Fruit fly (Drosophila melanogaster): ENCODE results near the gene Mfe2.

Gene Mfe2

dm6 chrX:16321037-16321436 lies 50.3 kb downstream of the Mfe2 start:
- TF ChIP-seq Eip75B (GFP tag; optimal IDR thresholded peaks at IDR 0.05) (no peak), OdsH (GFP tag; optimal IDR thresholded peaks at IDR 0.05) (no peak), CG6163 (GFP tag; IDR thresholded peaks at IDR 0.05) (no peak)

dm6 chrX:16323063-16323462 lies 52.3 kb downstream of the Mfe2 start, which contains the start of the genes CG9917 and CG32579:
Gene CG9917, minus strand, starts transcription at chrX:16323231.
Gene CG32579, plus strand, starts transcription at chrX:16323286.
- no peak for TF ChIP-seq CG11294 (GFP tag; IDR thresholded peaks at IDR 0.05)
- TF ChIP-seq CG1621 (tag; optimal IDR thresholded peaks at IDR 0.05): peak; percentile 32
- peak; percentile 48 for TF ChIP-seq Sox14 (GFP tag; optimal IDR thresholded peaks at IDR 0.05)
- TF ChIP-seq Sox15 (GFP tag; optimal IDR thresholded peaks at IDR 0.05): no peak
- no peak for TF ChIP-seq acj6 (GFP tag; optimal IDR thresholded peaks at IDR 0.05)
- no peak for TF ChIP-seq achi (GFP tag; optimal IDR thresholded peaks at IDR 0.05)
- TF ChIP-seq CG15336 (GFP tag; IDR thresholded peaks at IDR 0.05): no peak
